Fruit fly (Drosophila melanogaster) whole organism, embryonic: ENCODE measurements around the gene Upf2.

Source experiments
- Abd-B ChIP-seq: fragments of 200-800 bp; sonication (Bioruptor generic); optimal IDR thresholded peaks from 2 replicates; lab custom pipeline; 2018; ENCODE audit warnings: missing biosample characterization, mild to moderate bottlenecking, missing genetic modification characterization, moderate library complexity
- Atf-2 ChIP-seq: fragments of 200-800 bp; sonication (Bioruptor generic); optimal IDR thresholded peaks from 2 replicates; lab custom pipeline; 2016; ENCODE audit warnings: missing biosample characterization, missing genetic modification characterization
- CG10147 ChIP-seq: fragments of 200-800 bp; sonication (Bioruptor generic); optimal IDR thresholded peaks from 2 replicates; lab custom pipeline; 2019; ENCODE audit warnings: missing biosample characterization, mild to moderate bottlenecking, missing genetic modification characterization, moderate library complexity
- CG10274 ChIP-seq: fragments of 200-800 bp; sonication (Bioruptor generic); optimal IDR thresholded peaks from 3 replicates; lab custom pipeline; 2017; ENCODE audit warnings: missing biosample characterization, mild to moderate bottlenecking, missing genetic modification characterization
- CG11456 ChIP-seq: fragments of 200-800 bp; sonication (Bioruptor generic); IDR thresholded peaks from 3 replicates; pipeline ENCODE4 v1.3.6; 2022; ENCODE audit warnings: missing biosample characterization, missing genetic modification characterization
- CG12391 ChIP-seq: fragments of 200-800 bp; sonication (Bioruptor generic); optimal IDR thresholded peaks from 3 replicates; lab custom pipeline; 2018; ENCODE audit warnings: missing biosample characterization, mild to moderate bottlenecking, missing genetic modification characterization, moderate library complexity
- CG13424 ChIP-seq: fragments of 200-800 bp; sonication (Bioruptor generic); optimal IDR thresholded peaks from 2 replicates; lab custom pipeline; 2019; ENCODE audit warnings: missing biosample characterization, mild to moderate bottlenecking, missing genetic modification characterization, moderate library complexity
- CG14050 ChIP-seq: fragments of 200-800 bp; sonication (Bioruptor generic); IDR thresholded peaks from 3 replicates; pipeline ENCODE4 v1.3.6; 2022; ENCODE audit warnings: missing biosample characterization, missing genetic modification characterization
- CG15073 ChIP-seq: fragments of 200-800 bp; sonication (Bioruptor generic); optimal IDR thresholded peaks from 2 replicates; lab custom pipeline; 2016; ENCODE audit warnings: missing biosample characterization, missing genetic modification characterization
- CG15479 ChIP-seq: fragments of 200-800 bp; sonication (Bioruptor generic); optimal IDR thresholded peaks from 3 replicates; lab custom pipeline; 2019; ENCODE audit warnings: missing biosample characterization, mild to moderate bottlenecking, missing genetic modification characterization, moderate library complexity
- CG16863 ChIP-seq: fragments of 200-800 bp; sonication (Bioruptor generic); optimal IDR thresholded peaks from 3 replicates; lab custom pipeline; 2016; ENCODE audit warnings: missing biosample characterization, missing genetic modification characterization
- CG17612 ChIP-seq: fragments of 200-800 bp; sonication (Bioruptor generic); IDR thresholded peaks from 2 replicates; pipeline ENCODE4 v1.3.6; 2022; ENCODE audit warnings: missing biosample characterization, missing genetic modification characterization
- CG17829 ChIP-seq: fragments of 200-800 bp; optimal IDR thresholded peaks from 2 replicates; lab custom pipeline; 2019; ENCODE audit warnings: missing biosample characterization, mild to moderate bottlenecking, missing genetic modification characterization, moderate library complexity
- CG18011 ChIP-seq: fragments of 200-800 bp; sonication (Bioruptor generic); optimal IDR thresholded peaks from 2 replicates; lab custom pipeline; 2017; ENCODE audit warnings: missing biosample characterization, missing genetic modification characterization, mild to moderate bottlenecking, moderate library complexity, missing genotype
- CG2202 ChIP-seq: fragments of 200-800 bp; sonication (Bioruptor generic); optimal IDR thresholded peaks from 2 replicates; lab custom pipeline; 2018; ENCODE audit warnings: missing biosample characterization, mild to moderate bottlenecking, missing genetic modification characterization
- CG2889 ChIP-seq: fragments of 200-800 bp; sonication (Bioruptor generic); IDR thresholded peaks from 3 replicates; pipeline ENCODE4 v1.3.6; 2022; ENCODE audit warnings: missing biosample characterization, missing genetic modification characterization
- CG31441 ChIP-seq: fragments of 200-800 bp; sonication (Bioruptor generic); IDR thresholded peaks from 2 replicates; pipeline ENCODE4 v1.3.6; 2022; ENCODE audit warnings: missing biosample characterization, missing genetic modification characterization
- CG32532 ChIP-seq: fragments of 200-800 bp; sonication (Bioruptor generic); IDR thresholded peaks from 2 replicates; pipeline ENCODE4 v1.3.6; 2022; ENCODE audit warnings: missing biosample characterization, missing genetic modification characterization
- CG32772 ChIP-seq: fragments of 200-800 bp; sonication (Bioruptor generic); IDR thresholded peaks from 2 replicates; pipeline ENCODE4 v1.3.6; 2022; ENCODE audit warnings: missing biosample characterization, missing genetic modification characterization
- CG4617 ChIP-seq: fragments of 200-800 bp; sonication (Bioruptor generic); optimal IDR thresholded peaks from 3 replicates; lab custom pipeline; 2016; ENCODE audit warnings: missing biosample characterization, missing genetic modification characterization, borderline replicate concordance
- CG6654 ChIP-seq: fragments of 200-800 bp; sonication (Bioruptor generic); optimal IDR thresholded peaks from 2 replicates; lab custom pipeline; 2017; ENCODE audit warnings: missing biosample characterization, mild to moderate bottlenecking, missing genetic modification characterization
- CG7357 ChIP-seq: fragments of 200-800 bp; sonication (Bioruptor generic); IDR thresholded peaks from 3 replicates; pipeline ENCODE4 v1.3.6; 2022; ENCODE audit warnings: missing biosample characterization, missing genetic modification characterization
- CG7372 ChIP-seq: fragments of 200-800 bp; sonication (Bioruptor generic); IDR thresholded peaks from 2 replicates; pipeline ENCODE4 v1.3.6; 2022; ENCODE audit warnings: missing biosample characterization, missing genetic modification characterization
- CG8478 ChIP-seq: fragments of >200 bp; optimal IDR thresholded peaks from 2 replicates; lab custom pipeline; 2018
- CG9437 ChIP-seq: fragments of 200-800 bp; sonication (Bioruptor generic); optimal IDR thresholded peaks from 2 replicates; lab custom pipeline; 2018; ENCODE audit warnings: missing biosample characterization, mild to moderate bottlenecking, missing genetic modification characterization
- CG9797 ChIP-seq: fragments of 200-800 bp; sonication (Bioruptor generic); optimal IDR thresholded peaks from 3 replicates; lab custom pipeline; 2018; ENCODE audit warnings: missing biosample characterization, mild to moderate bottlenecking, missing genetic modification characterization
- Dp ChIP-seq: fragments of 200-800 bp; sonication (Bioruptor generic); optimal IDR thresholded peaks from 2 replicates; lab custom pipeline; 2018; ENCODE audit warnings: missing biosample characterization, mild to moderate bottlenecking, missing genetic modification characterization, moderate library complexity
- HmgD ChIP-seq: fragments of 200-800 bp; sonication (Bioruptor generic); optimal IDR thresholded peaks from 3 replicates; lab custom pipeline; 2016; ENCODE audit warnings: missing biosample characterization, missing genetic modification characterization
- HmgZ ChIP-seq: fragments of 200-800 bp; sonication (Bioruptor generic); optimal IDR thresholded peaks from 2 replicates; lab custom pipeline; 2018; ENCODE audit warnings: missing biosample characterization, mild to moderate bottlenecking, missing genetic modification characterization
- Jarid2 ChIP-seq: fragments of 200-800 bp; sonication (Bioruptor generic); optimal IDR thresholded peaks from 3 replicates; lab custom pipeline; 2017; ENCODE audit warnings: mild to moderate bottlenecking, missing biosample characterization, missing genetic modification reagents, missing genetic modification characterization
- NFAT ChIP-seq: fragments of 200-800 bp; sonication (Bioruptor generic); IDR thresholded peaks from 2 replicates; pipeline ENCODE4 v1.3.6; 2022; ENCODE audit warnings: missing biosample characterization, missing genetic modification characterization
- Oaz ChIP-seq: fragments of 200-800 bp; sonication (Bioruptor generic); IDR thresholded peaks from 2 replicates; pipeline ENCODE4 v1.3.6; 2022; ENCODE audit warnings: missing biosample characterization, missing genetic modification characterization
- Poxn ChIP-seq: fragments of 200-800 bp; sonication (Bioruptor generic); IDR thresholded peaks from 2 replicates; pipeline ENCODE4 v1.3.6; 2022; ENCODE audit warnings: missing biosample characterization, missing genetic modification characterization
- Sin3A ChIP-seq: fragments of >200 bp; optimal IDR thresholded peaks from 2 replicates; lab custom pipeline; 2018
- ara ChIP-seq: fragments of 200-800 bp; sonication (Bioruptor generic); IDR thresholded peaks from 2 replicates; pipeline ENCODE4 v1.3.6; 2022; ENCODE audit warnings: missing biosample characterization, missing genetic modification characterization
- bcd ChIP-seq: fragments of 200-800 bp; sonication (Bioruptor generic); optimal IDR thresholded peaks from 2 replicates; lab custom pipeline; 2017; ENCODE audit warnings: missing biosample characterization, mild to moderate bottlenecking, missing genetic modification characterization
- chinmo ChIP-seq: fragments of 200-800 bp; sonication (Bioruptor generic); IDR thresholded peaks from 4 replicates; pipeline ENCODE4 v1.3.6; 2022; ENCODE audit warnings: missing biosample characterization, missing genetic modification characterization; ENCODE audit not compliant: partially characterized antibody
- danr ChIP-seq: fragments of 200-800 bp; sonication (Bioruptor generic); IDR thresholded peaks from 2 replicates; pipeline ENCODE4 v1.3.6; 2022; ENCODE audit warnings: missing biosample characterization, missing genetic modification characterization
- dpn ChIP-seq, 2 experiments: fragments of 200-800 bp; sonication (Bioruptor generic); optimal IDR thresholded peaks; 3 replicates each; lab custom pipeline; 2016; ENCODE audit warnings: missing biosample characterization in 2 of 2, missing genetic modification characterization in 2 of 2
- gcm2 ChIP-seq: fragments of 200-800 bp; sonication (Bioruptor generic); optimal IDR thresholded peaks from 2 replicates; lab custom pipeline; 2016; ENCODE audit warnings: missing biosample characterization, missing genetic modification characterization
- hkb ChIP-seq, 2 experiments: fragments of 200-800 bp in 1 of 2; fragments of >200 bp in 1 of 2; sonication (Bioruptor generic) in 1 of 2; IDR thresholded peaks in 1 of 2; optimal IDR thresholded peaks in 1 of 2; 2 replicates each; pipeline versions ENCODE4 v1.3.6 to Lab custom; 2017 to 2022; ENCODE audit warnings: missing biosample characterization in 1 of 2, missing genetic modification characterization in 1 of 2
- ken ChIP-seq: fragments of 200-800 bp; sonication (Bioruptor generic); IDR thresholded peaks from 3 replicates; pipeline ENCODE4 v1.3.6; 2022; ENCODE audit warnings: missing biosample characterization, missing genetic modification characterization
- lilli ChIP-seq: fragments of 200-800 bp; sonication (Bioruptor generic); optimal IDR thresholded peaks from 3 replicates; lab custom pipeline; 2016; ENCODE audit warnings: missing biosample characterization, missing genetic modification characterization
- lmd ChIP-seq: fragments of 200-800 bp; sonication (Bioruptor generic); IDR thresholded peaks from 2 replicates; pipeline ENCODE4 v1.3.6; 2022; ENCODE audit warnings: missing biosample characterization, missing genetic modification characterization
- pum ChIP-seq: fragments of 200-800 bp; sonication (Bioruptor generic); optimal IDR thresholded peaks from 2 replicates; lab custom pipeline; 2016; ENCODE audit warnings: missing biosample characterization, missing genetic modification characterization
- schlank ChIP-seq: fragments of 200-800 bp; sonication (Bioruptor generic); optimal IDR thresholded peaks from 2 replicates; lab custom pipeline; 2018; ENCODE audit warnings: missing biosample characterization, mild to moderate bottlenecking, missing genetic modification characterization
- sug ChIP-seq: fragments of 200-800 bp; optimal IDR thresholded peaks from 2 replicates; lab custom pipeline; 2019; ENCODE audit warnings: missing biosample characterization, mild to moderate bottlenecking, missing genetic modification characterization, moderate library complexity
- tap ChIP-seq: fragments of 200-800 bp; optimal IDR thresholded peaks from 3 replicates; lab custom pipeline; 2019; ENCODE audit warnings: missing biosample characterization, mild to moderate bottlenecking, missing genetic modification characterization, moderate library complexity
- trem ChIP-seq: fragments of 200-800 bp; optimal IDR thresholded peaks from 3 replicates; lab custom pipeline; 2019; ENCODE audit warnings: missing biosample characterization, mild to moderate bottlenecking, missing genetic modification characterization, moderate library complexity
- wdn ChIP-seq: fragments of 200-800 bp; sonication (Bioruptor generic); IDR thresholded peaks from 2 replicates; pipeline ENCODE4 v1.3.6; 2022; ENCODE audit warnings: missing biosample characterization, missing genetic modification characterization

Upf2 gene

DNA sequence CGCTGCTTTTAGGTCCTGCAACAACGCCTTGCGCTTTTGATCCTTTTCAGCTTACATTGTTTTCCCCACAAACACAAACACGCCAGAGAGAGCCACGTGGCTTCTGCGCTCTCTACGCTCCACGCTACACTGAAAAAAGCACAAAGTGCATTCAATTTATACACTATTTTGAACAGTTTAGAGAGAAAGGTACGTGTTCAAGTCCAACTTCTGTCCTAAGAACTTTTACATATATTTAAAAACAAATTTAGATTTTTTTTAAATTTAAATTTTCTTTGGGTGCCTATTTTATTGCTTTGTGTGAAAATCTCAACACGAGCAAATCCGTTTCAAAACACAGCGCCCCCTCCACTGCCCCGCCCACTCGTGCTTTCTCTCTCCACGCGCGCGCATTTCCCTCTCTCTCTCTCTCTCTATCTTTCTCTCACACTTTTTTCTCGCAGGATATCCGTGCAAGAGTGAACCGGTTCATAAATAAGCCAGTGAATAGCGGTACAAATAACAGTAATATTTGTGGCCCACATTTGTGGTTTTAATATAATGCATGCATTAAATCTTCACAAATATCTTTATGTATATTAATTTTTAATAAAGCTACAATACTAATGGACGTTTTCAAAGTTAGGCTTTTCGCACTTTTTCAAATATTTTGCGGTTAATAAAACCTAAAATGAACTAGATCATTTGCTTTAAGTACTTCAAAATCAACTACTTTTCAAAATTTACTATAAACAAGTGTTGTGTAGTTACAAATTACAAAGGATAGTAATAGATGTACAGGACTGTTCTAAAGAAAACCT, 25.0 kb upstream of the Upf2 start (continued):
- no peak for TF ChIP-seq CG15479 (GFP tag; lab: Kevin White, UChicago)
- TF ChIP-seq NFAT (GFP tag; lab: Robert Waterston, UW), result peak; percentile 64
- TF ChIP-seq CG7357, result peak; percentile 77
- peak; percentile 26 for TF ChIP-seq CG18011 (GFP tag; lab: Kevin White, UChicago)
- TF ChIP-seq CG17612, result peak; percentile 68
- peak; percentile 47 for TF ChIP-seq CG16863 (GFP tag; lab: Kevin White, UChicago)
- TF ChIP-seq CG32772, result peak; percentile 87
- TF ChIP-seq Sin3A (lab: Kevin White, UChicago), result no peak
- no peak for TF ChIP-seq HmgD (GFP tag; lab: Kevin White, UChicago)
- TF ChIP-seq wdn, result peak; percentile 67
- TF ChIP-seq trem, result peak; percentile 50
- peak; percentile 41 for TF ChIP-seq CG15073
- TF ChIP-seq ken, result peak; percentile 90
- peak; percentile 57 to 75 for TF ChIP-seq dpn (GFP tag; optimal IDR thresholded peaks at IDR 0.05; lab: Kevin White, UChicago)
- peak; percentile 43 for TF ChIP-seq schlank (tag; lab: Kevin White, UChicago)
- peak; percentile 87 for TF ChIP-seq CG32532 (GFP tag; lab: Robert Waterston, UW)
- TF ChIP-seq CG10274 (GFP tag; lab: Kevin White, UChicago), result peak; percentile 35
- TF ChIP-seq lmd (GFP tag; lab: Robert Waterston, UW), result peak; percentile 85
- TF ChIP-seq Jarid2, result peak; percentile 41
- TF ChIP-seq CG9437 (GFP tag; lab: Kevin White, UChicago), result peak; percentile 64
- TF ChIP-seq CG2889 (GFP tag; lab: Robert Waterston, UW), result peak; percentile 73
- peak; percentile 65 for TF ChIP-seq Oaz
- peak; percentile 46 for TF ChIP-seq Abd-B
- peak; percentile 75 for TF ChIP-seq HmgZ (tag; lab: Kevin White, UChicago)
- no peak for TF ChIP-seq Atf-2 (GFP tag; lab: Kevin White, UChicago)
- TF ChIP-seq CG7372 (GFP tag; lab: Robert Waterston, UW), result peak; percentile 80
- TF ChIP-seq ara (GFP tag; lab: Robert Waterston, UW), result peak; percentile 82
- TF ChIP-seq CG10147 (GFP tag; lab: Kevin White, UChicago), result peak; percentile 82
- TF ChIP-seq CG12391 (tag; lab: Kevin White, UChicago), result peak; percentile 86
- peak; percentile 30 for TF ChIP-seq pum (GFP tag; lab: Kevin White, UChicago)
- no peak for TF ChIP-seq Dp (GFP tag; lab: Kevin White, UChicago)
- TF ChIP-seq CG17829, result peak; percentile 66
- peak; percentile 79 for TF ChIP-seq lilli (GFP tag; lab: Kevin White, UChicago)
- TF ChIP-seq CG8478, result no peak
- peak; percentile 47 for TF ChIP-seq sug (tag; lab: Kevin White, UChicago)
- no peak for TF ChIP-seq chinmo (GFP tag; lab: Robert Waterston, UW)
- TF ChIP-seq hkb (optimal IDR thresholded peaks at IDR 0.05; lab: Kevin White, UChicago), result no peak
- TF ChIP-seq hkb (GFP tag; IDR thresholded peaks at IDR 0.05; lab: Robert Waterston, UW), result peak; percentile 94
- peak; percentile 81 for TF ChIP-seq CG13424 (tag; lab: Kevin White, UChicago)
- peak; percentile 62 for TF ChIP-seq CG6654 (GFP tag; lab: Kevin White, UChicago)
- peak; percentile 52 for TF ChIP-seq Poxn (GFP tag; lab: Robert Waterston, UW)
- TF ChIP-seq gcm2 (GFP tag; lab: Kevin White, UChicago), result peak; percentile 4
- peak; percentile 74 for TF ChIP-seq bcd
- peak; percentile 85 for TF ChIP-seq CG11456 (GFP tag; lab: Robert Waterston, UW)
- peak; percentile 84 for TF ChIP-seq CG14050 (GFP tag; lab: Robert Waterston, UW)
- TF ChIP-seq tap (tag; lab: Kevin White, UChicago), result peak; percentile 81
- TF ChIP-seq CG9797, result no peak
- TF ChIP-seq danr, result peak; percentile 63; the same call in 1 of the 2 replicates
- peak; percentile 26 for TF ChIP-seq CG4617 (GFP tag; lab: Kevin White, UChicago)
- TF ChIP-seq CG31441 (GFP tag; lab: Robert Waterston, UW), result peak; percentile 87
- TF ChIP-seq CG2202 (tag; lab: Kevin White, UChicago), result peak; percentile 60
